Fruit fly (Drosophila melanogaster) whole organism, wandering third instar larva: Measurements from ENCODE around the gene CG12984.

Experiments used
- Jra ChIP-seq: sonication (Bioruptor generic); optimal IDR thresholded peaks from 2 replicates; lab custom pipeline; 2016; ENCODE audit warnings: missing biosample characterization, missing genetic modification characterization
- Myc ChIP-seq: fragments of >200 bp; optimal IDR thresholded peaks from 2 replicates; lab custom pipeline; 2017
- Rel ChIP-seq, 2 experiments: fragments of 200-800 bp; sonication (Bioruptor generic) in 1 of 2; optimal IDR thresholded peaks; 2 replicates in 1 of 2; 3 replicates in 1 of 2; lab custom pipeline; 2016 to 2019; ENCODE audit warnings: mild to moderate bottlenecking in 2 of 2, missing biosample characterization in 2 of 2, missing genetic modification characterization in 2 of 2, moderate library complexity in 1 of 2
- br ChIP-seq: fragments of 200-800 bp; sonication (Bioruptor generic); optimal IDR thresholded peaks from 2 replicates; lab custom pipeline; 2016; ENCODE audit warnings: missing biosample characterization, missing genetic modification characterization
- dl ChIP-seq, 2 experiments: fragments of 175-275, 200-275 bp in 1 of 2; fragments of 200-275 bp in 1 of 2; sonication (Bioruptor generic); optimal IDR thresholded peaks; lab custom pipeline; 2018; ENCODE audit warnings: mild to moderate bottlenecking in 2 of 2, missing biosample characterization in 2 of 2, missing genetic modification characterization in 2 of 2, moderate library complexity in 2 of 2; ENCODE audit not compliant: partially characterized antibody in 2 of 2, insufficient read depth in 1 of 2
- dmrt93B ChIP-seq: fragments of 200-800 bp; sonication (Bioruptor generic); optimal IDR thresholded peaks from 2 replicates; lab custom pipeline; 2018; ENCODE audit warnings: missing biosample characterization, mild to moderate bottlenecking, missing genetic modification characterization
- dsf ChIP-seq: sonication (Bioruptor generic); optimal IDR thresholded peaks from 2 replicates; lab custom pipeline; 2016; ENCODE audit warnings: missing biosample characterization, missing genetic modification characterization, borderline replicate concordance
- ey ChIP-seq: fragments of 200-800 bp; sonication (Bioruptor generic); optimal IDR thresholded peaks from 2 replicates; lab custom pipeline; 2016; ENCODE audit warnings: missing biosample characterization, missing genetic modification characterization
- h ChIP-seq: fragments of 200-800 bp; sonication (Bioruptor generic); optimal IDR thresholded peaks from 3 replicates; lab custom pipeline; 2016; ENCODE audit warnings: missing biosample characterization, mild to moderate bottlenecking, missing genetic modification characterization
- lola ChIP-seq: fragments of >200 bp; optimal IDR thresholded peaks from 2 replicates; lab custom pipeline; 2017; ENCODE audit warnings: missing biosample characterization, missing genetic modification characterization
- psq ChIP-seq: fragments of 200-800 bp; sonication (Bioruptor generic); optimal IDR thresholded peaks from 3 replicates; lab custom pipeline; 2017; ENCODE audit warnings: missing biosample characterization, mild to moderate bottlenecking, missing genetic modification characterization, moderate library complexity
- usp ChIP-seq: fragments of >200 bp; optimal IDR thresholded peaks from 2 replicates; lab custom pipeline; 2017; ENCODE audit warnings: missing biosample characterization, missing genetic modification characterization
- woc ChIP-seq: sonication (Bioruptor generic); optimal IDR thresholded peaks from 2 replicates; lab custom pipeline; 2016; ENCODE audit warnings: missing biosample characterization, mild to moderate bottlenecking, missing genetic modification characterization

DNA sequence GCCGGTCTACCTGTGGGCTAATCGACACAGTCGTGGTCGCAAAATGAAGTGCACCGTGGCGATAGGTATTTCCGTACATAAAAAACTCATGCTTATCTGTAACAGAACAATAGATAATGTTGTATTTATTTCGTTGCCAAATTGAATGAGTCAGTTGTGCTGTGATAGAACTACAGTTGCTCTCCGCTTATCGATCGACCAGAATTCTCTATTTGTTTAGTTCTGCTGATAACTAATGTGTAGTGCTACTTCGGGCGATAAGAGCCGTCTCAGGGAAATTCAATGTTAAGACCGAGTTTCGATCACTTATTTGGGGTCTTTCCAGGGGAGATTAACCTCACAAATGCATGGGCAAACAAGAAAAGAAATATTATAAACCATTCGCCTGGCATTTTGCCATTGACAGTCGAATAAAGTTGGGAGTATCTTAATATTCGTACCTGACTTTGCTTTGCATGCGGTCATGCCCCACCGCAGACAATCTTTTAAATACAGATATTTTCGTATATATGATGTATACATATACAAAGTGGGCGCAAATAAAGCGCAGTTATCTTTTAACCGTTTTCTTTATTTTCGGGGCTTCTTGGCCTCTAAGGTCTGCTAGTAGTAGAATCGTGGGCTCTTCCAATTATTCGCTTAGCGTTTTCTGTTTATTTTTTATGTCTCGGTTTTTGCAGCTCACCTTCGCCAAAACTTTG lies 44.9 kb downstream of the CG12984 start:
- TF ChIP-seq h (GFP tag; lab: Kevin White, UChicago) (no peak), woc (GFP tag; lab: Kevin White, UChicago) (no peak), dmrt93B (GFP tag; lab: Kevin White, UChicago) (no peak), dsf (GFP tag; lab: Kevin White, UChicago) (no peak), psq (GFP tag; lab: Kevin White, UChicago) (no peak), lola (GFP tag; lab: Kevin White, UChicago) (no peak), Myc (no peak), ey (GFP tag; lab: Kevin White, UChicago) (no peak), usp (no peak), dl (GFP tag; optimal IDR thresholded peaks at IDR 0.05; lab: Kevin White, UChicago; ENCODE audit: insufficient read depth in 1 of 2, partially characterized antibody in 2 of 2) (no peak), Jra (GFP tag; lab: Kevin White, UChicago) (no peak), Rel (GFP tag; optimal IDR thresholded peaks at IDR 0.05; lab: Kevin White, UChicago) (no peak), Rel (tag; optimal IDR thresholded peaks at IDR 0.05; lab: Kevin White, UChicago) (no peak), br (no peak)
